Fruit fly (Drosophila melanogaster): ENCODE results near the gene CG7139.

DNA sequence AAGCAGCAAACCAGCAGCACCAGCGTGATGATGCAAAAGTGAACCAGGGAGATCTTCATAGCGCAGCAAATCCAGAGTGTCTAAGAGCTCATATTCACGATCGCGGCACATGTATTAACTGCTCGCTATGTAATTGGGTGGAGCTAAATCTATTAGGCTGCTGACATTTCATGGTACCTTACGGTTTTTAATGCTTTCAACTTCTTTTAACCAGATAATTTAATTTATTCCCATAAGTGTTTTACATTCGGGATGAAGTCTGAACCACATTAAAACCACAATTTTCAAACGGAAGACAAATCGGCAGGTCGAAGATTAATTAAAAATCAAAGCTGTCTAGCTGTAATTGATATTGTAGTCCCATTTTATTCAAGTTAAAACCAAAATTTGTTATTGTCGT is 42.0 kb downstream of the CG7139 start, which contains the start of gene CG43392:
- TF ChIP-seq Jra (GFP tag; optimal IDR thresholded peaks at IDR 0.05) (no peak), lola (GFP tag; optimal IDR thresholded peaks at IDR 0.05) (no peak), CrebA (GFP tag; optimal IDR thresholded peaks at IDR 0.05; ENCODE audit: borderline replicate concordance) (no peak), tai (GFP tag; optimal IDR thresholded peaks at IDR 0.05) (no peak), Dfd (GFP tag; optimal IDR thresholded peaks at IDR 0.05) (no peak), rgr (GFP tag; optimal IDR thresholded peaks at IDR 0.05) (no peak), OdsH (GFP tag; optimal IDR thresholded peaks at IDR 0.05) (no peak), fru (GFP tag; optimal IDR thresholded peaks at IDR 0.05) (no peak), br (GFP tag; optimal IDR thresholded peaks at IDR 0.05) (no peak), Vsx2 (GFP tag; optimal IDR thresholded peaks at IDR 0.05; ENCODE audit: partially characterized antibody) (no peak), pan (optimal IDR thresholded peaks at IDR 0.05) (no peak), N (GFP tag; optimal IDR thresholded peaks at IDR 0.05) (no peak), psq (GFP tag; optimal IDR thresholded peaks at IDR 0.05) (no peak)

All from whole organism, wandering third instar larva.